Fruit fly (Drosophila melanogaster): ENCODE results near the gene MED6.

MED6 gene

dm6 chr3R:9791177-9791806, 22.5 kb upstream of the MED6 start, which contains the start of the genes CG12945 and CG8507 (continued):
- TF ChIP-seq Xrp1 (GFP tag; IDR thresholded peaks at IDR 0.05) (peak; percentile 26; the same call in 1 of the 2 replicates), Fer3 (tag; optimal IDR thresholded peaks at IDR 0.05) (peak; percentile 39), E2f2 (GFP tag; IDR thresholded peaks at IDR 0.05) (0 out of 2 replicates have a peak, but pooled peaks have one; percentile 31), gro (GFP tag; optimal IDR thresholded peaks at IDR 0.05) (no peak), fd3F (GFP tag; optimal IDR thresholded peaks at IDR 0.05) (no peak), grau (tag; optimal IDR thresholded peaks at IDR 0.05) (peak; percentile 63), Bdp1 (GFP tag; optimal IDR thresholded peaks at IDR 0.05) (peak; percentile 14), CG12104 (GFP tag; optimal IDR thresholded peaks at IDR 0.05) (no peak), Dip3 (GFP tag; optimal IDR thresholded peaks at IDR 0.05) (peak; percentile 52), lilli (GFP tag; optimal IDR thresholded peaks at IDR 0.05) (peak; percentile 63), seq (GFP tag; IDR thresholded peaks at IDR 0.05) (no peak), CG18476 (GFP tag; optimal IDR thresholded peaks at IDR 0.05) (peak; percentile 26), lola (GFP tag; optimal IDR thresholded peaks at IDR 0.05) (peak in 1 of 3 experiments; percentile 54), CG2120 (GFP tag; optimal IDR thresholded peaks at IDR 0.05) (peak; percentile 79), BEAF-32 (GFP tag; optimal IDR thresholded peaks at IDR 0.05) (peak; percentile 52), Ptx1 (GFP tag; IDR thresholded peaks at IDR 0.05) (peak; percentile 44), sug (tag; optimal IDR thresholded peaks at IDR 0.05) (peak; percentile 71), nmo (GFP tag; optimal IDR thresholded peaks at IDR 0.05) (peak; percentile 80), Poxn (GFP tag; IDR thresholded peaks at IDR 0.05) (no peak), CG15479 (GFP tag; optimal IDR thresholded peaks at IDR 0.05) (peak; percentile 8), nom (GFP tag; optimal IDR thresholded peaks at IDR 0.05) (peak; percentile 8), CG4617 (GFP tag; optimal IDR thresholded peaks at IDR 0.05; ENCODE audit: borderline replicate concordance) (peak; percentile 41), CG15514 (GFP tag; optimal IDR thresholded peaks at IDR 0.05) (peak; percentile 40), D19A (tag; optimal IDR thresholded peaks at IDR 0.05) (no peak), CG3995 (GFP tag; optimal IDR thresholded peaks at IDR 0.05) (peak; percentile 88), dpn (GFP tag; optimal IDR thresholded peaks at IDR 0.05) (peak; percentile 43), CG9609 (GFP tag; optimal IDR thresholded peaks at IDR 0.05) (peak; percentile 16), CG3281 (GFP tag; optimal IDR thresholded peaks at IDR 0.05) (peak; percentile 17), CG16815 (GFP tag; optimal IDR thresholded peaks at IDR 0.05) (peak; percentile 11), CG7786 (GFP tag; optimal IDR thresholded peaks at IDR 0.05) (peak; percentile 38), CG15601 (tag; optimal IDR thresholded peaks at IDR 0.05) (peak; percentile 35), CG30020 (tag; optimal IDR thresholded peaks at IDR 0.05) (peak; percentile 52), hbn (GFP tag; IDR thresholded peaks at IDR 0.05; ENCODE audit: partially characterized antibody) (no peak), CG10366 (GFP tag; IDR thresholded peaks at IDR 0.05) (no peak; the same call in 1 of the 2 replicates), shn (GFP tag; optimal IDR thresholded peaks at IDR 0.05) (peak; percentile 53), Ets65A (GFP tag) (peak; percentile 91), CG10654 (GFP tag; optimal IDR thresholded peaks at IDR 0.05) (peak; percentile 4), CoRest (tag; optimal IDR thresholded peaks at IDR 0.05) (peak; percentile 76), Antp (GFP tag; optimal IDR thresholded peaks at IDR 0.05) (peak; percentile 12), CG30403 (GFP tag; optimal IDR thresholded peaks at IDR 0.05) (peak; percentile 67), chn (GFP tag; optimal IDR thresholded peaks at IDR 0.05) (peak; percentile 41), CG6765 (GFP tag; optimal IDR thresholded peaks at IDR 0.05) (no peak), zfh2 (GFP tag; optimal IDR thresholded peaks at IDR 0.05) (peak; percentile 69), CG2202 (tag; optimal IDR thresholded peaks at IDR 0.05) (no peak), ash1 (GFP tag; optimal IDR thresholded peaks at IDR 0.05) (no peak), CG2712 (tag; optimal IDR thresholded peaks at IDR 0.05) (peak; percentile 47), Trl (optimal IDR thresholded peaks at IDR 0.05) (no peak), Trl (GFP tag; optimal IDR thresholded peaks at IDR 0.05) (peak; percentile 4), vvl (GFP tag; IDR thresholded peaks at IDR 0.05) (peak; percentile 31; the same call in 1 of the 2 replicates), CHES-1-like (GFP tag; optimal IDR thresholded peaks at IDR 0.05) (peak; percentile 54)
